Worm (Caenorhabditis elegans) whole organism, L4 larva: ENCODE results near the gene str-68.

Experiments
- Y75B8A.6 ChIP-seq: fragments of 200-800 bp; sonication (Bioruptor generic); IDR thresholded peaks from 2 replicates; pipeline ENCODE4 v1.3.6; 2022; ENCODE audit warnings: missing genetic modification reagents, missing genetic modification characterization, missing compliant biosample characterization
- fkh-10 ChIP-seq: fragments of 150-350 bp; optimal IDR thresholded peaks from 2 replicates; lab custom pipeline; 2014; ENCODE audit warnings: missing biosample characterization, missing genetic modification reagents, missing genetic modification characterization
- mdl-1 ChIP-seq, 2 experiments: fragments of 150-350 bp in 1 of 2; sonication (generic microtip) in 1 of 2; optimal IDR thresholded peaks; 2 replicates each; lab custom pipeline; 2014 to 2017; ENCODE audit warnings: missing biosample characterization in 2 of 2, missing genetic modification characterization in 2 of 2
- nhr-77 ChIP-seq: fragments of 150-350 bp; optimal IDR thresholded peaks from 2 replicates; lab custom pipeline; 2014; ENCODE audit warnings: missing biosample characterization, missing genetic modification characterization
- unc-130 ChIP-seq: sonication (generic microtip); optimal IDR thresholded peaks from 2 replicates; lab custom pipeline; 2016; ENCODE audit warnings: missing genetic modification reagents, missing genetic modification characterization, missing compliant biosample characterization
- zag-1 ChIP-seq: fragments of 150-350 bp; optimal IDR thresholded peaks from 2 replicates; lab custom pipeline; 2014; ENCODE audit warnings: missing biosample characterization, missing genetic modification characterization
- ztf-11 ChIP-seq: fragments of 150-350 bp; optimal IDR thresholded peaks from 2 replicates; lab custom pipeline; 2014; ENCODE audit warnings: missing biosample characterization, missing genetic modification characterization
- ztf-7 ChIP-seq: fragments of 150-350 bp; optimal IDR thresholded peaks from 2 replicates; lab custom pipeline; 2014; ENCODE audit warnings: missing biosample characterization, missing genetic modification characterization

ce11 chrV:3114973-3115372 lies 7.6 kb upstream of the str-68 start, which contains the start of gene Y73C8C.3:
- TF ChIP-seq ztf-7 (tag; lab: Kevin White, UChicago) (no peak), ztf-11 (no peak), nhr-77 (no peak), fkh-10 (GFP tag; lab: Kevin White, UChicago) (no peak), zag-1 (tag; lab: Kevin White, UChicago) (no peak), unc-130 (GFP tag; lab: Kevin White, UChicago) (no peak), mdl-1 (tag; optimal IDR thresholded peaks at IDR 0.05; lab: Kevin White, UChicago) (no peak), Y75B8A.6 (no peak)
